Worm (Caenorhabditis elegans) whole organism, mixed stage, embryonic: ENCODE data around the gene rpl-29.

Experiments
- M03D4.4 ChIP-seq: sonication (generic microtip); optimal IDR thresholded peaks from 2 replicates; lab custom pipeline; 2017; ENCODE audit warnings: mild to moderate bottlenecking, missing genetic modification characterization, missing compliant biosample characterization
- bed-3 ChIP-seq: fragments of 200-800 bp; sonication (Bioruptor generic); optimal IDR thresholded peaks from 3 replicates; lab custom pipeline; 2018; ENCODE audit warnings: mild to moderate bottlenecking, missing genetic modification characterization, moderate library complexity, missing compliant biosample characterization
- blmp-1 ChIP-seq: fragments of 150-350 bp; optimal IDR thresholded peaks from 2 replicates; lab custom pipeline; 2014; ENCODE audit warnings: missing biosample characterization, missing genetic modification characterization
- ceh-39 ChIP-seq: fragments of 150-350 bp; optimal IDR thresholded peaks from 2 replicates; lab custom pipeline; 2014; ENCODE audit warnings: missing biosample characterization, missing genetic modification characterization
- ceh-83 ChIP-seq: fragments of 200-800 bp; sonication (Bioruptor generic); optimal IDR thresholded peaks from 2 replicates; lab custom pipeline; 2018; ENCODE audit warnings: mild to moderate bottlenecking, missing genetic modification characterization, missing compliant biosample characterization
- ces-1 ChIP-seq: fragments of 150-350 bp; optimal IDR thresholded peaks from 2 replicates; lab custom pipeline; 2014; ENCODE audit warnings: missing biosample characterization, missing genetic modification reagents, missing genetic modification characterization
- drap-1 ChIP-seq: fragments of 200-800 bp; sonication (Bioruptor generic); optimal IDR thresholded peaks from 3 replicates; lab custom pipeline; 2018; ENCODE audit warnings: mild to moderate bottlenecking, missing genetic modification characterization, missing compliant biosample characterization
- elt-1 ChIP-seq: sonication (generic microtip); optimal IDR thresholded peaks from 2 replicates; lab custom pipeline; 2017; ENCODE audit warnings: missing genetic modification characterization, mild to moderate bottlenecking, missing compliant biosample characterization, antibody characterized with exemption, moderate library complexity, borderline replicate concordance; ENCODE audit not compliant: insufficient read depth
- elt-3 ChIP-seq: fragments of 150-350 bp; optimal IDR thresholded peaks from 2 replicates; lab custom pipeline; 2014; ENCODE audit warnings: missing biosample characterization, missing genetic modification characterization
- flh-1 ChIP-seq: fragments of 200-800 bp; sonication (Bioruptor generic); optimal IDR thresholded peaks from 2 replicates; lab custom pipeline; 2018; ENCODE audit warnings: mild to moderate bottlenecking, missing genetic modification characterization, moderate library complexity, missing compliant biosample characterization
- hlh-1 ChIP-seq: fragments of 150-350 bp; optimal IDR thresholded peaks from 2 replicates; lab custom pipeline; 2014; ENCODE audit warnings: missing biosample characterization, missing genetic modification reagents, missing genetic modification characterization
- lin-13 ChIP-seq: fragments of 150-350 bp; optimal IDR thresholded peaks from 2 replicates; lab custom pipeline; 2014; ENCODE audit warnings: missing biosample characterization, missing genetic modification characterization
- lin-32 ChIP-seq: fragments of 200-800 bp; sonication (Bioruptor generic); optimal IDR thresholded peaks from 2 replicates; lab custom pipeline; 2018; ENCODE audit warnings: mild to moderate bottlenecking, missing genetic modification characterization, missing compliant biosample characterization
- lsy-2 ChIP-seq: fragments of 150-350 bp; optimal IDR thresholded peaks from 2 replicates; lab custom pipeline; 2014; ENCODE audit warnings: missing biosample characterization, missing genetic modification characterization
- mab-5 ChIP-seq: fragments of 150-350 bp; optimal IDR thresholded peaks from 2 replicates; lab custom pipeline; 2014; ENCODE audit warnings: missing biosample characterization, missing genetic modification characterization
- mep-1 ChIP-seq: fragments of 150-350 bp; optimal IDR thresholded peaks from 2 replicates; lab custom pipeline; 2017; ENCODE audit warnings: missing biosample characterization, missing genetic modification reagents, missing genetic modification characterization, inconsistent platforms
- mls-2 ChIP-seq: sonication (generic microtip); optimal IDR thresholded peaks from 2 replicates; lab custom pipeline; 2016; ENCODE audit warnings: mild to moderate bottlenecking, missing genetic modification characterization, moderate library complexity, missing compliant biosample characterization
- nhr-2 ChIP-seq: fragments of 150-350 bp; optimal IDR thresholded peaks from 2 replicates; lab custom pipeline; 2014; ENCODE audit warnings: missing biosample characterization, missing genetic modification characterization
- nhr-237 ChIP-seq: fragments of 150-350 bp; optimal IDR thresholded peaks from 2 replicates; lab custom pipeline; 2014; ENCODE audit warnings: missing biosample characterization, missing genetic modification characterization
- nhr-28 ChIP-seq: fragments of 150-350 bp; optimal IDR thresholded peaks from 2 replicates; lab custom pipeline; 2014; ENCODE audit warnings: missing biosample characterization, missing genetic modification characterization
- nhr-76 ChIP-seq: sonication (generic microtip); optimal IDR thresholded peaks from 2 replicates; lab custom pipeline; 2017; ENCODE audit warnings: missing biosample characterization, missing genetic modification characterization
- pha-4 ChIP-seq: fragments of 150-350 bp; optimal IDR thresholded peaks from 2 replicates; lab custom pipeline; 2018; ENCODE audit warnings: missing biosample characterization, missing genetic modification reagents, missing genetic modification characterization
- sem-2 ChIP-seq: fragments of 200-800 bp; sonication (Bioruptor generic); optimal IDR thresholded peaks from 2 replicates; lab custom pipeline; 2018; ENCODE audit warnings: mild to moderate bottlenecking, missing genetic modification characterization, missing compliant biosample characterization
- snpc-4 ChIP-seq: fragments of 150-350 bp; optimal IDR thresholded peaks from 2 replicates; lab custom pipeline; 2014; ENCODE audit warnings: missing biosample characterization, missing genetic modification characterization
- sptf-1 ChIP-seq: sonication (generic microtip); optimal IDR thresholded peaks from 2 replicates; lab custom pipeline; 2017; ENCODE audit warnings: mild to moderate bottlenecking, missing genetic modification characterization, moderate library complexity, missing compliant biosample characterization
- tbx-8 ChIP-seq: fragments of 200-800 bp; sonication (Bioruptor generic); optimal IDR thresholded peaks from 2 replicates; lab custom pipeline; 2018; ENCODE audit warnings: mild to moderate bottlenecking, missing genetic modification characterization, moderate library complexity, missing compliant biosample characterization
- unc-120 ChIP-seq: sonication (generic microtip); optimal IDR thresholded peaks from 2 replicates; lab custom pipeline; 2017; ENCODE audit warnings: missing genetic modification characterization, missing compliant biosample characterization; ENCODE audit not compliant: poor library complexity, severe bottlenecking
- unc-39 ChIP-seq: fragments of 150-350 bp; optimal IDR thresholded peaks from 2 replicates; lab custom pipeline; 2014; ENCODE audit warnings: missing biosample characterization, missing genetic modification characterization
- unc-62 ChIP-seq: fragments of 150-350 bp; optimal IDR thresholded peaks from 2 replicates; lab custom pipeline; 2014; ENCODE audit warnings: missing biosample characterization, missing genetic modification reagents, missing genetic modification characterization
- zip-8 ChIP-seq: fragments of 150-350 bp; optimal IDR thresholded peaks from 2 replicates; lab custom pipeline; 2014; ENCODE audit warnings: missing biosample characterization, missing genetic modification characterization

The rpl-29 gene

DNA sequence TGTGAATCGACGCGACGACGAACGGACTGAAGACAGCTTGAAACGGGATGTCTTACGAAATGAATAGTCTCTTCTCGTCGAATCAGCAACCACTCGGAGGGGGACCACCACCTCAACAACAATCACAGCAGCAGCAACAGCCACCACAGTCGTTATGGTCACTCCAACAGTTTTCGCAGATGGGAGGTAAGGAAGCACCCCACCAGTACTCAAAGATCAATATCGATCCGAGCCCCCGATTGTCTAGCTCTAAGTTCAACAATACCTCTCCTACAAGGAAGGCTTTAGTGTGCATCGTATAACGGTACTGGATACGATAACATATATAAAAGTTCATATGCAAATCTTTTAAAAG is 6.1 kb downstream of the rpl-29 start:
- TF ChIP-seq tbx-8 (GFP tag; lab: Kevin White, UChicago), result no peak
- TF ChIP-seq unc-62, result no peak
- TF ChIP-seq blmp-1, result no peak
- no peak for TF ChIP-seq nhr-28
- TF ChIP-seq M03D4.4 (tag; lab: Kevin White, UChicago), result no peak
- TF ChIP-seq pha-4 (tag; lab: Kevin White, UChicago), result no peak
- TF ChIP-seq hlh-1 (tag; lab: Kevin White, UChicago), result no peak
- no peak for TF ChIP-seq elt-3 (tag; lab: Kevin White, UChicago)
- TF ChIP-seq nhr-76 (tag; lab: Kevin White, UChicago), result no peak

DNA sequence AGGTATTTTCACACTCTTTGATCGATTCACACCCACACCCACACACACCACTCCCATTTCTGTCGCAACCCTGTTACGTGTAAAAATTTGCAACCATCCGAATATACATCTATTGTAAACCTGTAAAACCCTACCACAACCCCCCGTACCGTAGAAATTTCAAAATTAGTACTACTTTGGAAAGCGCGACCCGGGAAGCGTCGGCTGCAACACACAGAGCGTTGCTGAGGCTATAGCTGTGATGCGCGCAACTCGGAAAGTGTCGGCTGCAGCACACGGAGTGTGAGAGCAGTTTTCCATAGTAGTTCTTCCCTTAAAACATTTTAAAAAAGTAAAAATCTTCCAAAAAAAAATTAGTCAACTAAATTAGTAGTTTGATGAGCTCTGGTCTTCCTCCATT is 11.1 kb downstream of the rpl-29 start:
- TF ChIP-seq sem-2 (GFP tag; lab: Kevin White, UChicago), result peak; percentile 20
- TF ChIP-seq hlh-1 (tag; lab: Kevin White, UChicago), result no peak
- no peak for TF ChIP-seq M03D4.4 (tag; lab: Kevin White, UChicago)
- no peak for TF ChIP-seq mab-5 (tag; lab: Kevin White, UChicago)
- no peak for TF ChIP-seq nhr-237 (tag; lab: Kevin White, UChicago)

DNA sequence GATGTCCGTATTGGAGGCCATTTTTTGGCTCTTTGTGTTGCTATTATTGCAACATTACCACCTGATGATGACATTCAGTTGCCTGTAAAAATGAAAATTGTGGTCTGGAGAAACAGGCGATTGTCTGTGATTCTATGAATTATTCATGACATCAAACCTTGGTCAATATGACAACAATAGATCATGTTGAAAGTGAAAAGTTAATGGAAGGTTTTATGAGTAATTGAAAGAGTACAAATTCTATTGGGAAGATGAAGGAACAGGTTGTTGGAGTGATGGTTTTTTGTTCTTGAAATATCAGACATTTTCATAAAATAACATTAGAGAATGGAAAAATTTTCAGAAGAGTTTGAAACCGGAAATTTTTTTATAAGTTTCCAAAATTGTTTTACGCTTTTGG is 20.7 kb downstream of the rpl-29 start, which contains the start of gene Y37A1A.3:
TSS of gene Y37A1A.3 (minus strand) at position 101 of the 400 bp plus-strand sequence.
- TF ChIP-seq snpc-4 (tag; lab: Kevin White, UChicago), result no peak
- TF ChIP-seq zip-8 (tag; lab: Kevin White, UChicago), result no peak
- no peak for TF ChIP-seq bed-3
- no peak for TF ChIP-seq blmp-1
- no peak for TF ChIP-seq nhr-237 (tag; lab: Kevin White, UChicago)
- TF ChIP-seq lsy-2 (tag; lab: Kevin White, UChicago), result no peak
- TF ChIP-seq hlh-1 (tag; lab: Kevin White, UChicago), result no peak
- TF ChIP-seq lin-32 (GFP tag; lab: Kevin White, UChicago), result no peak
- no peak for TF ChIP-seq mls-2 (tag; lab: Kevin White, UChicago)
- no peak for TF ChIP-seq elt-3 (tag; lab: Kevin White, UChicago)
- no peak for TF ChIP-seq M03D4.4 (tag; lab: Kevin White, UChicago)
- no peak for TF ChIP-seq unc-62
- no peak for TF ChIP-seq ces-1 (GFP tag; lab: Kevin White, UChicago)
- no peak for TF ChIP-seq unc-120
- TF ChIP-seq lin-13 (tag; lab: Kevin White, UChicago), result no peak
- no peak for TF ChIP-seq drap-1 (GFP tag; lab: Kevin White, UChicago)
- no peak for TF ChIP-seq flh-1 (GFP tag; lab: Kevin White, UChicago)
- no peak for TF ChIP-seq unc-39 (tag; lab: Kevin White, UChicago)

DNA sequence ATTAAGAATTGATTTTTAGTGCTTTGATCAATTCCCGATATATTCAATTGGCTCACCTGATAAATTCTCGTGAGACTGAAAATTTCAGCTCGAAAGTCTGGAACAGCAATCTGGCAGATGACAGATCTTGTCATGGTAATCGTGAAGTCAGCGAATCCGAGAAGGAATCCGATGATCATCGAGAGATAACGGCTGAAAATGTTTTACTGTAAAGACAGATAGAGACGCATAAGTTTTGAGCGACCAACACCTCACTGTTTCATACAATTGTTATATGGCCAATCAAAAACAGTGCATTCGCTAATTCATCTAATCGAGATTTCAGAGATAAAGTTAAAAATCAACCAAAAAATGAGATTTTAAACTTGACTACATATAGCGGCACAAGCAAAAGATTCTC is 24.3 kb downstream of the rpl-29 start:
- TF ChIP-seq flh-1 (GFP tag; lab: Kevin White, UChicago) (no peak), zip-8 (tag; lab: Kevin White, UChicago) (no peak), ces-1 (GFP tag; lab: Kevin White, UChicago) (no peak), nhr-237 (tag; lab: Kevin White, UChicago) (no peak), lin-32 (GFP tag; lab: Kevin White, UChicago) (no peak), elt-1 (tag; lab: Kevin White, UChicago) (no peak), mep-1 (tag; lab: Kevin White, UChicago) (no peak), sptf-1 (no peak), unc-39 (tag; lab: Kevin White, UChicago) (no peak), elt-3 (tag; lab: Kevin White, UChicago) (no peak), ceh-83 (GFP tag; lab: Kevin White, UChicago) (no peak), lsy-2 (tag; lab: Kevin White, UChicago) (no peak)

DNA sequence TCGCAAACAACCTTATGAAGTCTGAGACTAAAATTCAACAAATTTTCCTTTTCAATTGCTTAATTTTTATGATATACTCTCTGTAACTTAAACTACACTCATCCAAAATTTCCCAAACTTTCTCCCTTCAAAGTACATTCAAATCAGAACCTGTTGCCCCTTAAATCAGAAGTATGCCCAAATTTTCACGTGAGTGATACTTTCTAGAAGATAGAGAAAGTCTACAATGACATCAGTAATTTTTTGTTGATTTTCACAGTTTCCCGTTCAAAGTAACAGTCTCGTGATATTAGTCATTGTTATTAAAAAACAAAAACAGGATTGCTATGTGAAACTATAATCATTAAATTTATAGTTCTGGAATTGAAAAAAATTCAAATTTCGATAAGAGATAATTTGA is 28.9 kb downstream of the rpl-29 start:
- TF ChIP-seq unc-120 (no peak), nhr-2 (tag; lab: Kevin White, UChicago) (no peak), ceh-39 (tag; lab: Kevin White, UChicago) (no peak), drap-1 (GFP tag; lab: Kevin White, UChicago) (no peak), nhr-76 (tag; lab: Kevin White, UChicago) (no peak), mep-1 (tag; lab: Kevin White, UChicago) (no peak), nhr-237 (tag; lab: Kevin White, UChicago) (no peak)
